Worm (Caenorhabditis elegans): ENCODE results near the gene C14C6.3.

DNA sequence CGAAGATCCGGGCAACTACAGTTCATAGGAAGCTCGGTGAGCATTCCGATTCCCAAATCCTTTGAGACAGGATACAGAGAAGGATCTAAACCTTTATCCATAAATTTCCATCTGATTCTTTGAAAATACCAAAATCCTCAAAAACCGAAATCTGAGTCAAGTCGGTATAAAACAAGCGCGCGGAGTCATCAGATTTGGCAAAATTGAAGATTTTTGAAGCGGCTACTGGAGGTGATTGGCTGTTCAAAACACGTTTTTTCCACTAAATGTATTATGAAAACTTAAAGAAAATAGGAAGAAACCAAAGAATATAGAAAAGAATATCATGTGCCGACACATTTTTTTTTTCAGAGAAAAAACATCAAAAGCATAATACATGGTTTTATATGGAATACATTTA, 31.4 kb downstream of the C14C6.3 start, which contains the start of gene C14C6.13:
- no peak for TF ChIP-seq flt-1 (GFP tag; IDR thresholded peaks at IDR 0.05)
- no peak for TF ChIP-seq B0310.2 (tag; optimal IDR thresholded peaks at IDR 0.05)
- no peak for TF ChIP-seq ama-1 (optimal IDR thresholded peaks at IDR 0.05)
- no peak for TF ChIP-seq pes-1 (GFP tag; IDR thresholded peaks at IDR 0.05)
- TF ChIP-seq hnd-1 (tag; optimal IDR thresholded peaks at IDR 0.05): no peak
- no peak for TF ChIP-seq tbx-37 (GFP tag; conservative IDR thresholded peaks at IDR 0.05)
- no peak for TF ChIP-seq scrt-1 (GFP tag; IDR thresholded peaks at IDR 0.05)
- TF ChIP-seq tra-4 (tag; optimal IDR thresholded peaks at IDR 0.05): no peak
- TF ChIP-seq hmg-4 (GFP tag; optimal IDR thresholded peaks at IDR 0.05): no peak
- TF ChIP-seq aly-1 (tag; optimal IDR thresholded peaks at IDR 0.05): no peak
- no peak for TF ChIP-seq tbx-11 (GFP tag; IDR thresholded peaks at IDR 0.05)

All from whole organism, early embryonic.